Fruit fly (Drosophila melanogaster) S2 (cell line): Measurements from ENCODE around the gene CG11672.

Experiments used
- CG8478 ChIP-seq: fragments of >200 bp; optimal IDR thresholded peaks from 2 replicates; lab custom pipeline; 2018
- CTCF ChIP-seq, 2 experiments: fragments of >200 bp; optimal IDR thresholded peaks; 2 replicates each; lab custom pipeline; 2018

dm6 chr3R:8248138-8248537 lies 42.2 kb downstream of the CG11672 start, which contains the start of gene CG15864:
- TF ChIP-seq CG8478 (no peak), CTCF (optimal IDR thresholded peaks at IDR 0.05; lab: Kevin White, UChicago) (no peak)
